Worm (Caenorhabditis elegans) whole organism, young adult: ENCODE results near the gene K09H11.15.

Experiments
- B0336.3 ChIP-seq: fragments of 200-800 bp; sonication (Bioruptor generic); IDR thresholded peaks from 2 replicates; pipeline ENCODE4 v1.3.6; 2022; ENCODE audit warnings: missing genetic modification characterization, missing compliant biosample characterization
- F49E8.2 ChIP-seq: sonication (generic microtip); optimal IDR thresholded peaks from 3 replicates; lab custom pipeline; 2017; ENCODE audit warnings: missing genetic modification characterization, mild to moderate bottlenecking, missing compliant biosample characterization, antibody characterized with exemption, moderate library complexity; ENCODE audit not compliant: insufficient read depth
- K12H6.12 ChIP-seq: fragments of 200-800 bp; sonication (Bioruptor generic); optimal IDR thresholded peaks from 2 replicates; lab custom pipeline; 2018; ENCODE audit warnings: mild to moderate bottlenecking, missing genetic modification characterization, missing compliant biosample characterization
- Y53F4B.3 ChIP-seq: fragments of 200-800 bp; sonication (Bioruptor generic); IDR thresholded peaks from 2 replicates; pipeline ENCODE4 v1.3.6; 2022; ENCODE audit warnings: missing genetic modification reagents, missing genetic modification characterization, missing compliant biosample characterization
- Y56A3A.18 ChIP-seq: fragments of 200-800 bp; sonication (Bioruptor generic); IDR thresholded peaks from 2 replicates; pipeline ENCODE4 v1.3.6; 2022; ENCODE audit warnings: missing genetic modification reagents, missing genetic modification characterization, missing compliant biosample characterization
- Y95B8A.8 ChIP-seq: fragments of 200-800 bp; sonication (Bioruptor generic); IDR thresholded peaks from 2 replicates; pipeline ENCODE4 v1.3.6; 2022; ENCODE audit warnings: missing genetic modification reagents, missing genetic modification characterization, missing compliant biosample characterization
- ama-1 ChIP-seq, 3 experiments: fragments of 150-350 bp in 1 of 3; sonication (generic microtip) in 2 of 3; optimal IDR thresholded peaks; 2 replicates each; lab custom pipeline; 2014 to 2018; ENCODE audit warnings: missing biosample characterization in 2 of 3, missing genetic modification characterization in 2 of 3, missing genetic modification reagents in 2 of 3
- aptf-3 ChIP-seq: fragments of 200-800 bp; sonication (Bioruptor generic); IDR thresholded peaks from 2 replicates; pipeline ENCODE4 v1.3.6; 2022; ENCODE audit warnings: missing genetic modification characterization, missing compliant biosample characterization
- attf-3 ChIP-seq: fragments of 200-800 bp; sonication (Bioruptor generic); conservative IDR thresholded peaks from 2 replicates; pipeline ENCODE4 v1.3.6; 2022; ENCODE audit warnings: missing genetic modification reagents, missing genetic modification characterization, missing compliant biosample characterization
- cebp-1 ChIP-seq, 2 experiments: fragments of 200-800 bp in 1 of 2; sonication (Bioruptor generic) in 1 of 2; sonication (generic microtip) in 1 of 2; IDR thresholded peaks in 1 of 2; optimal IDR thresholded peaks in 1 of 2; 2 replicates each; pipeline versions ENCODE4 v1.3.6 to Lab custom; 2017 to 2022; ENCODE audit warnings: missing compliant biosample characterization in 2 of 2, missing genetic modification characterization in 2 of 2, mild to moderate bottlenecking in 1 of 2, missing genetic modification reagents in 1 of 2, moderate library complexity in 1 of 2
- ceh-58 ChIP-seq: fragments of 200-800 bp; sonication (Bioruptor generic); IDR thresholded peaks from 2 replicates; pipeline ENCODE4 v1.3.6; 2022; ENCODE audit warnings: missing genetic modification characterization, missing compliant biosample characterization
- efl-1 ChIP-seq: fragments of 150-350 bp; optimal IDR thresholded peaks from 2 replicates; lab custom pipeline; 2014; ENCODE audit warnings: missing biosample characterization, missing genetic modification reagents, missing genetic modification characterization
- ekl-4 ChIP-seq: fragments of 200-800 bp; sonication (Bioruptor generic); IDR thresholded peaks from 2 replicates; pipeline ENCODE4 v1.3.6; 2022; ENCODE audit warnings: missing genetic modification reagents, missing genetic modification characterization, missing compliant biosample characterization
- hlh-26 ChIP-seq: fragments of 200-800 bp; sonication (Bioruptor generic); conservative IDR thresholded peaks from 2 replicates; pipeline ENCODE4 v1.3.6; 2022; ENCODE audit warnings: missing genetic modification reagents, missing genetic modification characterization, missing compliant biosample characterization
- hrde-1 ChIP-seq: sonication (generic microtip); optimal IDR thresholded peaks from 2 replicates; lab custom pipeline; 2016; ENCODE audit warnings: missing genetic modification characterization, mild to moderate bottlenecking, missing compliant biosample characterization, moderate library complexity, missing genotype, missing genetic modification reagents, borderline replicate concordance
- hsf-1 ChIP-seq: fragments of 200-800 bp; sonication (Bioruptor generic); IDR thresholded peaks from 2 replicates; pipeline ENCODE4 v1.3.6; 2022; ENCODE audit warnings: missing genetic modification reagents, missing genetic modification characterization, missing compliant biosample characterization
- let-526 ChIP-seq: fragments of 200-800 bp; sonication (Bioruptor generic); IDR thresholded peaks from 2 replicates; pipeline ENCODE4 v1.3.6; 2022; ENCODE audit warnings: missing genetic modification reagents, missing genetic modification characterization, missing compliant biosample characterization
- lin-54 ChIP-seq: fragments of 200-800 bp; sonication (Bioruptor generic); optimal IDR thresholded peaks from 2 replicates; lab custom pipeline; 2018; ENCODE audit warnings: mild to moderate bottlenecking, missing genetic modification characterization, missing compliant biosample characterization
- madf-3 ChIP-seq: fragments of 200-800 bp; sonication (Bioruptor generic); IDR thresholded peaks from 2 replicates; pipeline ENCODE4 v1.3.6; 2022; ENCODE audit warnings: missing genetic modification reagents, missing genetic modification characterization, missing compliant biosample characterization
- madf-6 ChIP-seq: fragments of 200-800 bp; sonication (Bioruptor generic); IDR thresholded peaks from 2 replicates; pipeline ENCODE4 v1.3.6; 2022; ENCODE audit warnings: missing genetic modification reagents, missing genetic modification characterization, missing compliant biosample characterization
- madf-8 ChIP-seq: fragments of 200-800 bp; sonication (Bioruptor generic); conservative IDR thresholded peaks from 2 replicates; pipeline ENCODE4 v1.3.6; 2022; ENCODE audit warnings: missing genetic modification reagents, missing genetic modification characterization, missing compliant biosample characterization
- nhr-80 ChIP-seq: sonication (generic microtip); optimal IDR thresholded peaks from 2 replicates; lab custom pipeline; 2016; ENCODE audit warnings: missing genetic modification characterization, missing compliant biosample characterization
- nhr-90 ChIP-seq: sonication (generic microtip); optimal IDR thresholded peaks from 2 replicates; lab custom pipeline; 2016; ENCODE audit warnings: missing genotype, mild to moderate bottlenecking, missing genetic modification characterization, missing compliant biosample characterization
- pbrm-1 ChIP-seq: fragments of 200-800 bp; sonication (Bioruptor generic); IDR thresholded peaks from 2 replicates; pipeline ENCODE4 v1.3.6; 2022; ENCODE audit warnings: missing genetic modification reagents, missing genetic modification characterization, missing compliant biosample characterization
- rec-8 ChIP-seq, 2 experiments: sonication (generic microtip); optimal IDR thresholded peaks; 2 replicates each; lab custom pipeline; 2016; ENCODE audit warnings: mild to moderate bottlenecking in 2 of 2, missing genetic modification characterization in 2 of 2, missing genetic modification reagents in 2 of 2, missing genotype in 2 of 2, missing biosample characterization in 1 of 2, missing compliant biosample characterization in 1 of 2, moderate library complexity in 1 of 2
- rpc-1 ChIP-seq, 2 experiments: fragments of 150-350 bp in 1 of 2; sonication (generic microtip) in 1 of 2; optimal IDR thresholded peaks; 2 replicates each; lab custom pipeline; 2014 to 2018; ENCODE audit warnings: missing biosample characterization in 1 of 2, missing genetic modification characterization in 1 of 2, missing genetic modification reagents in 1 of 2, missing genotype in 1 of 2
- snpc-4 ChIP-seq, 5 experiments: fragments of 150-350 bp in 1 of 5; sonication (generic microtip) in 4 of 5; optimal IDR thresholded peaks; 2 replicates each; lab custom pipeline; 2014 to 2018; ENCODE audit warnings: missing genetic modification characterization in 5 of 5, missing biosample characterization in 3 of 5, antibody characterized with exemption in 2 of 5, mild to moderate bottlenecking in 2 of 5, missing compliant biosample characterization in 2 of 5, missing genotype in 2 of 5, moderate library complexity in 2 of 5, missing genetic modification reagents in 1 of 5
- somi-1 ChIP-seq: fragments of 200-800 bp; sonication (Bioruptor generic); optimal IDR thresholded peaks from 2 replicates; lab custom pipeline; 2018; ENCODE audit warnings: mild to moderate bottlenecking, missing genetic modification characterization, missing compliant biosample characterization
- tbp1 ChIP-seq: fragments of 200-800 bp; sonication (Bioruptor generic); optimal IDR thresholded peaks from 2 replicates; lab custom pipeline; 2018; ENCODE audit warnings: mild to moderate bottlenecking, missing genetic modification characterization, missing compliant biosample characterization
- tlf-1 ChIP-seq: fragments of 200-800 bp; sonication (Bioruptor generic); optimal IDR thresholded peaks from 2 replicates; lab custom pipeline; 2018; ENCODE audit warnings: mild to moderate bottlenecking, missing genetic modification characterization, missing compliant biosample characterization
- ztf-18 ChIP-seq: sonication (generic microtip); optimal IDR thresholded peaks from 2 replicates; lab custom pipeline; 2016; ENCODE audit warnings: missing genotype, mild to moderate bottlenecking, missing genetic modification characterization, missing compliant biosample characterization
- ztf-22 ChIP-seq: fragments of 200-800 bp; sonication (Bioruptor generic); optimal IDR thresholded peaks from 2 replicates; lab custom pipeline; 2018; ENCODE audit warnings: mild to moderate bottlenecking, missing genetic modification characterization, moderate library complexity, missing compliant biosample characterization
- ztf-25 ChIP-seq: fragments of 200-800 bp; sonication (Bioruptor generic); IDR thresholded peaks from 2 replicates; pipeline ENCODE4 v1.3.6; 2022; ENCODE audit warnings: missing genetic modification reagents, missing genetic modification characterization, missing compliant biosample characterization

K09H11.15 gene

DNA sequence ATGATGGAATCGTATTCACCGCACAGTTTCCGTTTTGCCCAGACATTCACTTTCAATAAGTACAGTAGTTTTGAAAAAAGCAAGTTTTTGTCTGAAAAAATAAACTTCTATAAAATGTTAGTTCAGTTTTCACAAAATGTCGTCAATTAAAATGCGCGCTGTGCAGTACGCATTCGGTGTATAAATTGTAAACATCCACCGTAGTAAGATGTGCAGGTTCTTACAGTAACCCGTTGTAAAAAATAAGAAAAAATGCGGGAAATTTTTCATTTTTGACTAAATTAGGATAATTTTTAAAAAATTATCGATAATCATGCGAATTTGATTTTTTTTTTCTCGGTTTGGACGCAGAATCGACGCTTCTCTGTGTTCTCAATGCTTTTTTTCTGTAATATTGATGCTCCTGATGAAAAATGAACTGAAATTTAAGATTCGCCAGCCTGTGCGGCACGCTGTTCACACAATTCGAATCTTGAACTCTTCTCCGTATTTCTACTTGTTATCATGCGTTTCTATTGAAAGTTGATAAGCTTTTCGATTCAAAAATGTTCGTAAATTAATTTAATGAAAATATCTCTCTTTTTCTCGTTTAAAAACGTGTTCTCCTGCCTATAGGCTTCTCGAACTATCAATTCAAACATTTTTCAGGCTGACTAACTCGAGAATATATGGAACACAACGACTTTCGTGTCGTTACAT lies 13.3 kb downstream of the K09H11.15 start, which contains the start of gene rga-3 (continued):
- TF ChIP-seq hlh-26: no peak
- no peak for TF ChIP-seq aptf-3
- TF ChIP-seq ztf-18 (tag; lab: Kevin White, UChicago): peak; percentile 66
- TF ChIP-seq K12H6.12 (tag; lab: Kevin White, UChicago): no peak
- peak; percentile 82 for TF ChIP-seq hsf-1 (GFP tag; lab: Robert Waterston, UW)
- peak; percentile 97 for TF ChIP-seq efl-1 (GFP tag; lab: Kevin White, UChicago)
- peak; percentile 96 for TF ChIP-seq F49E8.2 (tag; lab: Kevin White, UChicago)
- peak; percentile 91 for TF ChIP-seq tlf-1 (GFP tag; lab: Kevin White, UChicago)
- TF ChIP-seq Y53F4B.3: peak; percentile 58; the same call in 1 of the 2 replicates
- TF ChIP-seq let-526 (GFP tag; lab: Robert Waterston, UW): no peak
- TF ChIP-seq madf-6 (GFP tag; lab: Robert Waterston, UW): peak; percentile 99
- TF ChIP-seq madf-3 (GFP tag; lab: Robert Waterston, UW): peak; percentile 91
- TF ChIP-seq lin-54 (GFP tag; lab: Kevin White, UChicago): peak; percentile 93
- no peak for TF ChIP-seq ceh-58 (GFP tag; lab: Robert Waterston, UW)
- TF ChIP-seq Y56A3A.18 (GFP tag; lab: Robert Waterston, UW): no peak
- 0 out of 2 replicates have a peak, but pooled peaks have one; percentile 34 for TF ChIP-seq ztf-25 (GFP tag; lab: Robert Waterston, UW)
- peak; percentile 86 for TF ChIP-seq Y95B8A.8 (GFP tag; lab: Robert Waterston, UW)
- TF ChIP-seq hrde-1 (tag; lab: Kevin White, UChicago): peak; percentile 59
- peak; percentile 87 for TF ChIP-seq ekl-4
- TF ChIP-seq attf-3 (GFP tag; lab: Robert Waterston, UW): peak; percentile 86
- TF ChIP-seq madf-8 (GFP tag; lab: Robert Waterston, UW): peak; percentile 97
- no peak for TF ChIP-seq rpc-1 (optimal IDR thresholded peaks at IDR 0.05; lab: Kevin White, UChicago)
- TF ChIP-seq rpc-1 (tag; optimal IDR thresholded peaks at IDR 0.05; lab: Kevin White, UChicago): peak; percentile 15
- TF ChIP-seq ama-1 (optimal IDR thresholded peaks at IDR 0.05; lab: Kevin White, UChicago): no peak
- TF ChIP-seq ama-1 (GFP tag; optimal IDR thresholded peaks at IDR 0.05; lab: Kevin White, UChicago): peak in 1 of 2 experiments; percentile 10
- peak; percentile 78 for TF ChIP-seq pbrm-1 (GFP tag; lab: Robert Waterston, UW)
- peak; percentile 85 for TF ChIP-seq B0336.3 (GFP tag; lab: Robert Waterston, UW)
- TF ChIP-seq, all 124 proteins: peak for 49

- 0 out of 2 replicates have a peak, but pooled peaks have one; percentile 30 for TF ChIP-seq madf-3 (GFP tag; lab: Robert Waterston, UW)
- TF ChIP-seq tbp1 (GFP tag; lab: Kevin White, UChicago): no peak
These were observed 14.2 kb downstream of the K09H11.15 start, which contains the start of gene K09H11.9 for ce11 chrV:5716508-5716907. Gene K09H11.9, minus strand, starts transcription at chrV:5716608.

ce11 chrV:5713510-5713909 lies 17.2 kb downstream of the K09H11.15 start:
- TF ChIP-seq efl-1 (GFP tag; lab: Kevin White, UChicago) (no peak), nhr-90 (tag; lab: Kevin White, UChicago) (no peak), somi-1 (GFP tag; lab: Kevin White, UChicago) (no peak), ztf-22 (no peak), let-526 (GFP tag; lab: Robert Waterston, UW) (no peak)

DNA sequence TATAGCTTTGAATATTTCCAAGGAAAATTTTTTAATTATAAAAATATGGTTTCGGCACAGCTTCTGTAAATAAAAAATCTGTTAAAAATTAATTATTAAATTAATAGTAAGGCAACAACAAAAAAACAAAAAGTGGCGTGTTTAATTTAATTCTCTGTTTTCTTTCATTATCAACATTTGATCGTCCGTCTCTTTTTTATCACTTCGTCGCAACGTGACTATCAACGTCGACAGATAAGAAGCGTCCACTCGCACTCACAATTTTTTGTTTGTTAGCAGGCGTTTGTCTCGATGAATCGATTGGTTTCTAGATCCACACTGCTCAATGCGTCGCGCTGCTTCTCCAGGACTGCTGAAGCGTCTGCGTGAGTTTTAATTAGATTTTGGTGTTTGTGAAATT lies 18.0 kb downstream of the K09H11.15 start, which contains the start of gene gcst-1:
gcst-1 (plus strand) TSS at position 277 of the 400 bp plus-strand sequence.
- TF ChIP-seq rec-8 (tag; optimal IDR thresholded peaks at IDR 0.05; lab: Kevin White, UChicago) (no peak), nhr-80 (tag; lab: Kevin White, UChicago) (peak; percentile 78), B0336.3 (GFP tag; lab: Robert Waterston, UW) (0 out of 2 replicates have a peak, but pooled peaks have one; percentile 17), cebp-1 (GFP tag; IDR thresholded peaks at IDR 0.05; lab: Robert Waterston, UW) (no peak), cebp-1 (tag; optimal IDR thresholded peaks at IDR 0.05; lab: Kevin White, UChicago) (peak; percentile 14), snpc-4 (GFP tag; optimal IDR thresholded peaks at IDR 0.05; lab: Kevin White, UChicago) (no peak), snpc-4 (tag; optimal IDR thresholded peaks at IDR 0.05; lab: Kevin White, UChicago) (no peak)
- TF ChIP-seq, all 124 proteins: peak for 3
